ENCODE assay signal across 1 fruit fly cellular context in the genomic region with DNA sequence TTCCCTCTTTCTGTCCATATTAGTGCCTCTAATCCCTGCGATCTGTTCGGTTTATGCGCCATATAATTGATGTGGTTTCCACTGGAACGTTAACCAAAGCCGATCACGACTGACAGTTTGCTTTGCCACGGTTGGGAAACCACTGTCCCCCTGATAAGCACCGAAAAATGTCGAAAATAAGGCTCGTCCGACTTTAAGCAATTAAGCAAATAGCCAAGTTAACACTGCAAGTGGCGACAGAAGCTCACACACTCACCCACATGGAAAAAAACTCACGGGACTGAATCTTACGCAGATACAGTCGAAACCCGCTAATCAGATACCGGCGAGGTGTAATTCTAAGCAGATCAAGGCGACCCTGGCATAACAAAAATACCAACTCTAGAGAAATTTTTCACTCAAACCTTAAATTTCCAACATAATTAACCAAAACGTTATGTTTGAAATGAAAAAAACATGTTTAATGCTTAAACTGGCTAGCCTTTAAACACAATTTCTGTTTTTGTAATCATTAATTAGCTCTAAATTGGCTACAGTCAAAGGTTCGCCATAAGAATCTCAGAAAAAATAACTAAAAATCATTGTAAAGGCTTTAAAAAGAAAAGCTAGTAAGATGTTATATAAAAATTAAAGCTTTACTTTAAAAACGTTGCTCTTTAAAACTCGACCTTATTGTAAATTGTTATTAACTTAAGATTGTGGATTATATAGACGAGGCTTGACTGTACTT.
TF ChIP-seq lines count a peak whose summit lies in the region.

No protein-coding gene starts in this region.

TF ChIP-seq in whole organism, embryonic, 481 proteins besides CTCF, POLR2A, EP300 and RAD21 (continued from another document):
- TF ChIP-seq Bteb2 (GFP tag; optimal IDR thresholded peaks at IDR 0.05; lab: Kevin White, UChicago): no peak
- no peak for TF ChIP-seq tll (GFP tag; optimal IDR thresholded peaks at IDR 0.05; lab: Kevin White, UChicago)
- 0 out of 2 replicates have a peak, but pooled peaks have one; percentile 5 for TF ChIP-seq E2f2 (GFP tag; IDR thresholded peaks at IDR 0.05; lab: Robert Waterston, UW)
- peak; percentile 17 for TF ChIP-seq Xbp1 (GFP tag; optimal IDR thresholded peaks at IDR 0.05; lab: Kevin White, UChicago)
- peak; percentile 3 for TF ChIP-seq ind (GFP tag; optimal IDR thresholded peaks at IDR 0.05; lab: Kevin White, UChicago)
- TF ChIP-seq phol (tag; optimal IDR thresholded peaks at IDR 0.05; lab: Kevin White, UChicago): peak; percentile 13
- no peak for TF ChIP-seq jigr1 (GFP tag; IDR thresholded peaks at IDR 0.05; lab: Robert Waterston, UW)
- peak; percentile 28 for TF ChIP-seq mam (GFP tag; optimal IDR thresholded peaks at IDR 0.05; lab: Kevin White, UChicago)
- peak; percentile 31 for TF ChIP-seq slbo (GFP tag; IDR thresholded peaks at IDR 0.05; lab: Robert Waterston, UW)
- no peak for TF ChIP-seq Opbp (GFP tag; IDR thresholded peaks at IDR 0.05; lab: Robert Waterston, UW; ENCODE audit: partially characterized antibody)
- TF ChIP-seq CG1024 (GFP tag; IDR thresholded peaks at IDR 0.05; lab: Robert Waterston, UW): no peak
- TF ChIP-seq CG31388 (GFP tag; optimal IDR thresholded peaks at IDR 0.05; lab: Kevin White, UChicago): no peak
- TF ChIP-seq CG17361 (GFP tag; IDR thresholded peaks at IDR 0.05; lab: Robert Waterston, UW): no peak; the same call in 2 of the 3 replicates
- TF ChIP-seq ssp (GFP tag; IDR thresholded peaks at IDR 0.05; lab: Robert Waterston, UW): no peak
- TF ChIP-seq otp (GFP tag; IDR thresholded peaks at IDR 0.05; lab: Robert Waterston, UW): 0 out of 3 replicates have a peak, but pooled peaks have one; percentile 4
- peak; percentile 20 for TF ChIP-seq CG17385 (GFP tag; optimal IDR thresholded peaks at IDR 0.05; lab: Kevin White, UChicago)
- TF ChIP-seq Nf-YA (GFP tag; IDR thresholded peaks at IDR 0.05; lab: Robert Waterston, UW): no peak
- TF ChIP-seq ftz-f1 (GFP tag; optimal IDR thresholded peaks at IDR 0.05; lab: Kevin White, UChicago): no peak
- 0 out of 3 replicates have a peak, but pooled peaks have one; percentile 38 for TF ChIP-seq CG11456 (GFP tag; IDR thresholded peaks at IDR 0.05; lab: Robert Waterston, UW)
- TF ChIP-seq hkb (optimal IDR thresholded peaks at IDR 0.05; lab: Kevin White, UChicago): no peak
- TF ChIP-seq hkb (GFP tag; IDR thresholded peaks at IDR 0.05; lab: Robert Waterston, UW): no peak; the same call in 1 of the 2 replicates
- TF ChIP-seq gsb (GFP tag; IDR thresholded peaks at IDR 0.05; lab: Robert Waterston, UW): no peak
- no peak for TF ChIP-seq jumu (GFP tag; optimal IDR thresholded peaks at IDR 0.05; lab: Kevin White, UChicago)
- no peak for TF ChIP-seq emc (GFP tag; optimal IDR thresholded peaks at IDR 0.05; lab: Kevin White, UChicago)
- TF ChIP-seq Max (GFP tag; optimal IDR thresholded peaks at IDR 0.05; lab: Kevin White, UChicago): no peak
- TF ChIP-seq Aef1 (GFP tag; IDR thresholded peaks at IDR 0.05; lab: Robert Waterston, UW): no peak
- no peak for TF ChIP-seq CG1832 (GFP tag; optimal IDR thresholded peaks at IDR 0.05; lab: Kevin White, UChicago)
- TF ChIP-seq schlank (tag; optimal IDR thresholded peaks at IDR 0.05; lab: Kevin White, UChicago): no peak
- peak; percentile 33 for TF ChIP-seq CG7786 (GFP tag; optimal IDR thresholded peaks at IDR 0.05; lab: Kevin White, UChicago)
- TF ChIP-seq scrt (GFP tag; optimal IDR thresholded peaks at IDR 0.05; lab: Kevin White, UChicago): no peak
- no peak for TF ChIP-seq sr (GFP tag; IDR thresholded peaks at IDR 0.05; lab: Robert Waterston, UW)
- no peak for TF ChIP-seq E2f1 (GFP tag; IDR thresholded peaks at IDR 0.05; lab: Robert Waterston, UW)
- peak; percentile 50; the same call in 2 of the 3 replicates for TF ChIP-seq row (GFP tag; IDR thresholded peaks at IDR 0.05; lab: Robert Waterston, UW)
- no peak for TF ChIP-seq D19B (GFP tag; optimal IDR thresholded peaks at IDR 0.05; lab: Kevin White, UChicago)
- no peak for TF ChIP-seq bcd (GFP tag; optimal IDR thresholded peaks at IDR 0.05; lab: Kevin White, UChicago)
- TF ChIP-seq onecut (GFP tag; IDR thresholded peaks at IDR 0.05; lab: Robert Waterston, UW): no peak
- TF ChIP-seq CG6765 (GFP tag; optimal IDR thresholded peaks at IDR 0.05; lab: Kevin White, UChicago): no peak
- no peak for TF ChIP-seq nerfin-1 (tag; optimal IDR thresholded peaks at IDR 0.05; lab: Kevin White, UChicago)
- peak; percentile 49 for TF ChIP-seq CoRest (tag; optimal IDR thresholded peaks at IDR 0.05; lab: Kevin White, UChicago)
- no peak for TF ChIP-seq amos (GFP tag; IDR thresholded peaks at IDR 0.05; lab: Robert Waterston, UW; ENCODE audit: partially characterized antibody)
- no peak for TF ChIP-seq fd64A (GFP tag; optimal IDR thresholded peaks at IDR 0.05; lab: Kevin White, UChicago)
- TF ChIP-seq NfI (GFP tag; optimal IDR thresholded peaks at IDR 0.05; lab: Kevin White, UChicago): peak; percentile 33
- TF ChIP-seq CG4854 (GFP tag; optimal IDR thresholded peaks at IDR 0.05; lab: Kevin White, UChicago): no peak
- no peak for TF ChIP-seq Mrtf (GFP tag; IDR thresholded peaks at IDR 0.05; lab: Robert Waterston, UW)
- no peak for TF ChIP-seq zfh1 (GFP tag; IDR thresholded peaks at IDR 0.05; lab: Robert Waterston, UW)
- no peak for TF ChIP-seq her (GFP tag; optimal IDR thresholded peaks at IDR 0.05; lab: Kevin White, UChicago)
- 0 out of 3 replicates have a peak, but pooled peaks have one; percentile 18 for TF ChIP-seq CG11695 (GFP tag; IDR thresholded peaks at IDR 0.05; lab: Robert Waterston, UW)
- no peak for TF ChIP-seq tap (tag; optimal IDR thresholded peaks at IDR 0.05; lab: Kevin White, UChicago)
- 0 out of 2 replicates have a peak, but pooled peaks have one; percentile 10 for TF ChIP-seq CG14441 (GFP tag; IDR thresholded peaks at IDR 0.05; lab: Robert Waterston, UW)
- no peak for TF ChIP-seq crol (GFP tag; IDR thresholded peaks at IDR 0.05; lab: Robert Waterston, UW)
- TF ChIP-seq Hand (GFP tag; optimal IDR thresholded peaks at IDR 0.05; lab: Kevin White, UChicago): no peak
- no peak for TF ChIP-seq sd (tag; optimal IDR thresholded peaks at IDR 0.05; lab: Kevin White, UChicago)
- no peak for TF ChIP-seq wor (GFP tag; IDR thresholded peaks at IDR 0.05; lab: Robert Waterston, UW)
- no peak for TF ChIP-seq CG10431 (GFP tag; optimal IDR thresholded peaks at IDR 0.05; lab: Kevin White, UChicago)
- no peak for TF ChIP-seq CG4707 (GFP tag; optimal IDR thresholded peaks at IDR 0.05; lab: Kevin White, UChicago)
- TF ChIP-seq twi (tag; optimal IDR thresholded peaks at IDR 0.05; lab: Kevin White, UChicago): no peak
- no peak for TF ChIP-seq tup (GFP tag; optimal IDR thresholded peaks at IDR 0.05; lab: Kevin White, UChicago)
- TF ChIP-seq stwl (tag; optimal IDR thresholded peaks at IDR 0.05; lab: Kevin White, UChicago): no peak
- no peak for TF ChIP-seq PHDP (tag; optimal IDR thresholded peaks at IDR 0.05; lab: Kevin White, UChicago)
- no peak for TF ChIP-seq CG3838 (GFP tag; optimal IDR thresholded peaks at IDR 0.05; lab: Kevin White, UChicago)
- no peak for TF ChIP-seq CG2116 (GFP tag; optimal IDR thresholded peaks at IDR 0.05; lab: Kevin White, UChicago)
- TF ChIP-seq pan (optimal IDR thresholded peaks at IDR 0.05; lab: Kevin White, UChicago): no peak
- TF ChIP-seq pan (GFP tag; optimal IDR thresholded peaks at IDR 0.05 in 1 of 2, IDR thresholded peaks at IDR 0.05 in 1 of 2): no peak
- no peak for TF ChIP-seq Deaf1 (tag; optimal IDR thresholded peaks at IDR 0.05; lab: Kevin White, UChicago)
- no peak for TF ChIP-seq Hr51 (GFP tag; optimal IDR thresholded peaks at IDR 0.05; lab: Kevin White, UChicago)
- TF ChIP-seq CG4820 (GFP tag; optimal IDR thresholded peaks at IDR 0.05; lab: Kevin White, UChicago): no peak
- TF ChIP-seq B-H1 (GFP tag; IDR thresholded peaks at IDR 0.05; lab: Robert Waterston, UW): no peak
- no peak for TF ChIP-seq Blimp-1 (GFP tag; optimal IDR thresholded peaks at IDR 0.05; lab: Kevin White, UChicago)
- no peak for TF ChIP-seq CG1233 (GFP tag; optimal IDR thresholded peaks at IDR 0.05; lab: Kevin White, UChicago)
- 0 out of 3 replicates have a peak, but pooled peaks have one; percentile 8 for TF ChIP-seq CG3726 (GFP tag; IDR thresholded peaks at IDR 0.05; lab: Robert Waterston, UW)
- peak; percentile 48 for TF ChIP-seq CG9437 (GFP tag; optimal IDR thresholded peaks at IDR 0.05; lab: Kevin White, UChicago)
- no peak for TF ChIP-seq CG17186 (GFP tag; optimal IDR thresholded peaks at IDR 0.05; lab: Kevin White, UChicago)
- no peak for TF ChIP-seq CG33213 (GFP tag; optimal IDR thresholded peaks at IDR 0.05; lab: Kevin White, UChicago)
- TF ChIP-seq h (optimal IDR thresholded peaks at IDR 0.05; lab: Kevin White, UChicago): no peak
- TF ChIP-seq CG32767 (GFP tag; IDR thresholded peaks at IDR 0.05; lab: Robert Waterston, UW): no peak
- peak; percentile 69 for TF ChIP-seq Med (GFP tag; lab: Kevin White, UChicago)
- no peak for TF ChIP-seq CG15073 (GFP tag; optimal IDR thresholded peaks at IDR 0.05; lab: Kevin White, UChicago)
- TF ChIP-seq CG2120 (GFP tag; optimal IDR thresholded peaks at IDR 0.05; lab: Kevin White, UChicago): peak; percentile 53
- TF ChIP-seq Dip3 (GFP tag; optimal IDR thresholded peaks at IDR 0.05; lab: Kevin White, UChicago): no peak
- TF ChIP-seq HLHmδ (GFP tag; optimal IDR thresholded peaks at IDR 0.05; lab: Kevin White, UChicago): no peak
- 0 out of 2 replicates have a peak, but pooled peaks have one; percentile 31 for TF ChIP-seq ranshi (GFP tag; IDR thresholded peaks at IDR 0.05; lab: Robert Waterston, UW)
- TF ChIP-seq shn (GFP tag; optimal IDR thresholded peaks at IDR 0.05; lab: Kevin White, UChicago): no peak
- no peak for TF ChIP-seq vnd (GFP tag; IDR thresholded peaks at IDR 0.05; lab: Robert Waterston, UW; ENCODE audit: partially characterized antibody)
- no peak for TF ChIP-seq knrl (GFP tag; IDR thresholded peaks at IDR 0.05; lab: Robert Waterston, UW; ENCODE audit: partially characterized antibody)
- no peak for TF ChIP-seq CG2202 (tag; optimal IDR thresholded peaks at IDR 0.05; lab: Kevin White, UChicago)
- TF ChIP-seq Atf6 (GFP tag; IDR thresholded peaks at IDR 0.05; lab: Robert Waterston, UW): no peak
- TF ChIP-seq CG3281 (GFP tag; optimal IDR thresholded peaks at IDR 0.05; lab: Kevin White, UChicago): no peak
- TF ChIP-seq unpg (GFP tag; optimal IDR thresholded peaks at IDR 0.05; lab: Kevin White, UChicago): no peak
- TF ChIP-seq luna (GFP tag; optimal IDR thresholded peaks at IDR 0.05; lab: Kevin White, UChicago): no peak
- TF ChIP-seq MTF-1 (GFP tag; optimal IDR thresholded peaks at IDR 0.05; lab: Kevin White, UChicago; ENCODE audit: borderline replicate concordance): no peak
- TF ChIP-seq psq (GFP tag; optimal IDR thresholded peaks at IDR 0.05; lab: Kevin White, UChicago): no peak
- no peak for TF ChIP-seq sob (GFP tag; IDR thresholded peaks at IDR 0.05; lab: Robert Waterston, UW)
- TF ChIP-seq gsb-n (tag; optimal IDR thresholded peaks at IDR 0.05; lab: Kevin White, UChicago): no peak
